Fruit fly (Drosophila melanogaster) whole organism, prepupa: ENCODE data around the gene ppk24.

Experiments used
- CG10669 ChIP-seq: fragments of 200-800 bp; sonication (Bioruptor generic); optimal IDR thresholded peaks from 3 replicates; lab custom pipeline; 2018; ENCODE audit warnings: missing biosample characterization, mild to moderate bottlenecking, missing genetic modification characterization, moderate library complexity
- CG15336 ChIP-seq: fragments of 200-800 bp; sonication (Bioruptor generic); IDR thresholded peaks from 2 replicates; pipeline ENCODE4 v1.3.6; 2022; ENCODE audit warnings: missing biosample characterization, missing genetic modification characterization
- CG1621 ChIP-seq: fragments of 200-800 bp; sonication (Bioruptor generic); optimal IDR thresholded peaks from 3 replicates; lab custom pipeline; 2018; ENCODE audit warnings: missing biosample characterization, mild to moderate bottlenecking, missing genetic modification characterization
- CG16779 ChIP-seq: fragments of 200-800 bp; sonication (Bioruptor generic); optimal IDR thresholded peaks from 3 replicates; lab custom pipeline; 2017; ENCODE audit warnings: missing biosample characterization, mild to moderate bottlenecking, missing genetic modification characterization
- CG3032 ChIP-seq: fragments of 200-800 bp; optimal IDR thresholded peaks from 2 replicates; lab custom pipeline; 2019; ENCODE audit warnings: missing biosample characterization, mild to moderate bottlenecking, missing genetic modification characterization, moderate library complexity
- CG31627 ChIP-seq: fragments of 200-800 bp; sonication (Bioruptor generic); optimal IDR thresholded peaks from 3 replicates; lab custom pipeline; 2016; ENCODE audit warnings: missing biosample characterization, missing genetic modification characterization
- CG6276 ChIP-seq: fragments of 200-800 bp; sonication (Bioruptor generic); optimal IDR thresholded peaks from 2 replicates; lab custom pipeline; 2017; ENCODE audit warnings: missing biosample characterization, mild to moderate bottlenecking, missing genetic modification characterization
- CG6792 ChIP-seq: fragments of 200-800 bp; sonication (Bioruptor generic); optimal IDR thresholded peaks from 3 replicates; lab custom pipeline; 2016; ENCODE audit warnings: missing biosample characterization, missing genetic modification characterization
- CG6808 ChIP-seq: fragments of 200-800 bp; sonication (Bioruptor generic); optimal IDR thresholded peaks from 3 replicates; lab custom pipeline; 2017; ENCODE audit warnings: missing biosample characterization, missing genetic modification characterization, mild to moderate bottlenecking, moderate library complexity, missing genetic modification reagents
- CG6854 ChIP-seq: fragments of 200-800 bp; sonication (Bioruptor generic); optimal IDR thresholded peaks from 2 replicates; lab custom pipeline; 2017; ENCODE audit warnings: missing biosample characterization, mild to moderate bottlenecking, missing genetic modification characterization
- CG7368 ChIP-seq: fragments of 200-800 bp; sonication (Bioruptor generic); optimal IDR thresholded peaks from 3 replicates; lab custom pipeline; 2016; ENCODE audit warnings: missing biosample characterization, missing genetic modification characterization
- CG8119 ChIP-seq: fragments of 200-800 bp; sonication (Bioruptor generic); IDR thresholded peaks from 3 replicates; pipeline ENCODE4 v1.3.6; 2022; ENCODE audit warnings: missing biosample characterization, missing genetic modification characterization
- CG8319 ChIP-seq: fragments of 200-800 bp; sonication (Bioruptor generic); optimal IDR thresholded peaks from 3 replicates; lab custom pipeline; 2016; ENCODE audit warnings: missing biosample characterization, missing genetic modification characterization
- CG9139 ChIP-seq: fragments of 200-800 bp; sonication (Bioruptor generic); optimal IDR thresholded peaks from 3 replicates; lab custom pipeline; 2017; ENCODE audit warnings: missing biosample characterization, mild to moderate bottlenecking, missing genetic modification characterization
- Eip75B ChIP-seq: fragments of 200-800 bp; sonication (Bioruptor generic); optimal IDR thresholded peaks from 3 replicates; lab custom pipeline; 2016; ENCODE audit warnings: missing biosample characterization, missing genetic modification characterization
- Eip78C ChIP-seq: fragments of 200-800 bp; sonication (Bioruptor generic); peaks from one replicate; lab custom pipeline; 2016; ENCODE audit warnings: missing biosample characterization, missing genetic modification characterization
- Eip93F ChIP-seq: fragments of 200-800 bp; sonication (Bioruptor generic); optimal IDR thresholded peaks from 2 replicates; lab custom pipeline; 2016; ENCODE audit warnings: missing biosample characterization, mild to moderate bottlenecking, missing genetic modification characterization
- Ets21C ChIP-seq: fragments of 200-800 bp; sonication (Bioruptor generic); optimal IDR thresholded peaks from 3 replicates; lab custom pipeline; 2016; ENCODE audit warnings: missing biosample characterization, missing genetic modification characterization
- Gug ChIP-seq: fragments of 200-800 bp; sonication (Bioruptor generic); IDR thresholded peaks from 2 replicates; pipeline ENCODE4 v1.3.6; 2022; ENCODE audit warnings: missing biosample characterization, missing genetic modification characterization
- Hr39 ChIP-seq: fragments of 200-800 bp; sonication (Bioruptor generic); optimal IDR thresholded peaks from 2 replicates; lab custom pipeline; 2016; ENCODE audit warnings: missing biosample characterization, missing genetic modification characterization
- Hr4 ChIP-seq: fragments of 200-800 bp; sonication (Bioruptor generic); optimal IDR thresholded peaks from 3 replicates; lab custom pipeline; 2016; ENCODE audit warnings: missing biosample characterization, missing genetic modification characterization
- Met ChIP-seq: fragments of 200-800 bp; sonication (Bioruptor generic); optimal IDR thresholded peaks from 3 replicates; lab custom pipeline; 2016; ENCODE audit warnings: missing biosample characterization, missing genetic modification characterization
- OdsH ChIP-seq: fragments of 200-800 bp; sonication (Bioruptor generic); optimal IDR thresholded peaks from 3 replicates; lab custom pipeline; 2016; ENCODE audit warnings: missing biosample characterization, missing genetic modification characterization
- Smox ChIP-seq: fragments of 200-800 bp; sonication (Bioruptor generic); optimal IDR thresholded peaks from 3 replicates; lab custom pipeline; 2016; ENCODE audit warnings: missing biosample characterization, missing genetic modification characterization
- Sox102F ChIP-seq: fragments of 200-800 bp; sonication (Bioruptor generic); optimal IDR thresholded peaks from 2 replicates; lab custom pipeline; 2016; ENCODE audit warnings: missing biosample characterization, mild to moderate bottlenecking, missing genetic modification characterization
- Sox14 ChIP-seq: fragments of 200-800 bp; sonication (Bioruptor generic); optimal IDR thresholded peaks from 3 replicates; lab custom pipeline; 2016; ENCODE audit warnings: missing biosample characterization, missing genetic modification characterization
- Sox15 ChIP-seq: fragments of 200-800 bp; sonication (Bioruptor generic); optimal IDR thresholded peaks from 3 replicates; lab custom pipeline; 2016; ENCODE audit warnings: missing biosample characterization, missing genetic modification characterization
- achi ChIP-seq: fragments of 200-800 bp; sonication (Bioruptor generic); optimal IDR thresholded peaks from 3 replicates; lab custom pipeline; 2016; ENCODE audit warnings: missing biosample characterization, missing genetic modification characterization
- cyc ChIP-seq: fragments of 200-800 bp; sonication (Bioruptor generic); optimal IDR thresholded peaks from 3 replicates; lab custom pipeline; 2016; ENCODE audit warnings: missing biosample characterization, missing genetic modification characterization
- dsx ChIP-seq: fragments of 200-800 bp; optimal IDR thresholded peaks from 3 replicates; lab custom pipeline; 2019; ENCODE audit warnings: missing biosample characterization, mild to moderate bottlenecking, missing genetic modification characterization, moderate library complexity; ENCODE audit not compliant: poor library complexity, severe bottlenecking
- eg ChIP-seq: fragments of 200-800 bp; sonication (Bioruptor generic); IDR thresholded peaks from 3 replicates; pipeline ENCODE4 v1.3.6; 2022; ENCODE audit warnings: missing biosample characterization, missing genetic modification characterization
- esn ChIP-seq: fragments of 200-800 bp; sonication (Bioruptor generic); optimal IDR thresholded peaks from 2 replicates; lab custom pipeline; 2016; ENCODE audit warnings: missing biosample characterization, mild to moderate bottlenecking, missing genetic modification characterization, moderate library complexity
- fd59A ChIP-seq: fragments of 200-800 bp; sonication (Bioruptor generic); optimal IDR thresholded peaks from 2 replicates; lab custom pipeline; 2017; ENCODE audit warnings: missing biosample characterization, mild to moderate bottlenecking, missing genetic modification characterization, missing genetic modification reagents
- fd85E ChIP-seq: fragments of 200-800 bp; sonication (Bioruptor generic); optimal IDR thresholded peaks from 3 replicates; lab custom pipeline; 2016; ENCODE audit warnings: missing biosample characterization, missing genetic modification characterization
- lz ChIP-seq: fragments of 200-800 bp; sonication (Bioruptor generic); optimal IDR thresholded peaks from 3 replicates; lab custom pipeline; 2016; ENCODE audit warnings: missing biosample characterization, missing genetic modification characterization
- net ChIP-seq: fragments of 200-800 bp; sonication (Bioruptor generic); optimal IDR thresholded peaks from 3 replicates; lab custom pipeline; 2016; ENCODE audit warnings: missing biosample characterization, missing genetic modification characterization
- pdm3 ChIP-seq: fragments of 200-800 bp; sonication (Bioruptor generic); optimal IDR thresholded peaks from 3 replicates; lab custom pipeline; 2016; ENCODE audit warnings: missing biosample characterization, missing genetic modification characterization
- salr ChIP-seq, 2 experiments: fragments of 200-800 bp; sonication (Bioruptor generic); optimal IDR thresholded peaks; 3 replicates each; lab custom pipeline; 2016 to 2018; ENCODE audit warnings: missing biosample characterization in 2 of 2, missing genetic modification characterization in 2 of 2, mild to moderate bottlenecking in 1 of 2
- spab ChIP-seq: fragments of 200-800 bp; sonication (Bioruptor generic); optimal IDR thresholded peaks from 2 replicates; lab custom pipeline; 2017; ENCODE audit warnings: missing biosample characterization, mild to moderate bottlenecking, missing genetic modification characterization, missing genetic modification reagents
- ss ChIP-seq, 2 experiments: fragments of 200-800 bp; sonication (Bioruptor generic); optimal IDR thresholded peaks; 2 replicates in 1 of 2; 3 replicates in 1 of 2; lab custom pipeline; 2017 to 2018; ENCODE audit warnings: mild to moderate bottlenecking in 2 of 2, missing biosample characterization in 2 of 2, missing genetic modification characterization in 2 of 2, moderate library complexity in 1 of 2
- svp ChIP-seq: fragments of 200-800 bp; sonication (Bioruptor generic); peaks from one replicate; lab custom pipeline; 2016; ENCODE audit warnings: missing biosample characterization, missing genetic modification characterization
- topi ChIP-seq: fragments of 200-800 bp; sonication (Bioruptor generic); optimal IDR thresholded peaks from 3 replicates; lab custom pipeline; 2016; ENCODE audit warnings: missing biosample characterization, missing genetic modification characterization
- vri ChIP-seq: fragments of 200-800 bp; sonication (Bioruptor generic); optimal IDR thresholded peaks from 3 replicates; lab custom pipeline; 2016; ENCODE audit warnings: missing biosample characterization, mild to moderate bottlenecking, missing genetic modification characterization

ppk24 gene

DNA sequence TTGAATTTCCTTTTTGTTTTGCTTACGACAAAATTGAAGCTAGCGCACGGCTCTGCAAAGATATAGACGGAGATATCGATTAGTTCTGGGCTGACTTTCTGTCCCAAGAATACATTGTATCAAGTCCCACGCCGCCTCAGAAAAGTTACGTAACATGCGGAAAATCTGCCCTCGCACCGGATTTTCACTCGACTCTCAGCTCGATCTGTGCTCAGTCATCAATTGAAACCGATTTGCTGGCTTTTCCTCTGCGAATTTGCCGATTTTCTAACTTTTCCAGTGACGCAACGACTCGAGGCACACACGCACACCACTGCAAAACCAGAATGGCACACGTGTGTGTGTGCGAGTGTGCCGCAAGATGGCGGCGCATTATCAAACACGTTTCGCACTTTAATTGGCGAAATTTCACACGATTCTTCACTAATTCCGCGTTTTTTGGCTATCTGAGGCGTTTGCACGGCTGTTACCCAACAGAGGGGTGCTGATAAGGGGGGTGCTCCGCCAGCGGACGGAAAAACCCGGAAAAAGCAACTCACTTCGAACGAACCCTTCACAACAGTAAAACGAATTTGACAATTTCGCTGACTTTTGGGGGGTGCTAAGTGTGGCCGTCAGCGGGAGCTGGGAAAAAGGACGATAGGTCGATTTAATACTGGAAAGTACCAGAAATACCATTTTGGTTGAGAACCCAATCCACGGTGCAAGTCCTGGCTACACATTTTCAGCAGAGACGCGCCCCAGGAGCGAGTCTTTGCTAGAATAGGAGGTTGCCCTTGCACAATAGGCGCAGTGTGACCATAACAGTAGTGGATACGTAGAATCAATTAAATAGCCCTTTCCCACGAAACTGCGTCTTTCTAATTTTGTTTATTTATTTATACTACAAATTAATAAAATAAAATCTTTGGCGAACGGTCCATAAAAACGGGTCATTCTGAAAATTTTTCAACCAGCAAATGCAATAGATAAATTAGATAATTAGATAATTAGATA is 46.2 kb upstream of the ppk24 start, which contains the start of gene ATPsynC (continued):
- TF ChIP-seq CG6808 (peak; percentile 10), CG16779 (tag; lab: Kevin White, UChicago) (peak; percentile 52), net (peak; percentile 49), CG6854 (GFP tag; lab: Kevin White, UChicago) (peak; percentile 85)
- TF ChIP-seq, all 60 proteins: peak for 19

- TF ChIP-seq CG1621 (tag; lab: Kevin White, UChicago) (no peak), CG8319 (GFP tag; lab: Kevin White, UChicago) (no peak), Eip93F (GFP tag; lab: Kevin White, UChicago) (no peak), Eip78C (peak; percentile 76), CG10669 (GFP tag; lab: Kevin White, UChicago) (no peak), CG15336 (GFP tag; lab: Robert Waterston, UW) (no peak), cyc (GFP tag; lab: Kevin White, UChicago) (no peak), Met (GFP tag; lab: Kevin White, UChicago) (no peak), esn (peak; percentile 31), svp (GFP tag; lab: Kevin White, UChicago) (peak; percentile 34), eg (GFP tag; lab: Robert Waterston, UW) (no peak), CG7368 (GFP tag; lab: Kevin White, UChicago) (no peak), CG8119 (no peak), salr (GFP tag; optimal IDR thresholded peaks at IDR 0.05; lab: Kevin White, UChicago) (no peak), Sox15 (GFP tag; lab: Kevin White, UChicago) (no peak), CG6792 (GFP tag; lab: Kevin White, UChicago) (no peak), lz (GFP tag; lab: Kevin White, UChicago) (no peak), Gug (no peak), Eip75B (GFP tag; lab: Kevin White, UChicago) (no peak), topi (GFP tag; lab: Kevin White, UChicago) (peak; percentile 18), fd59A (GFP tag; lab: Kevin White, UChicago) (no peak), vri (GFP tag; lab: Kevin White, UChicago) (peak; percentile 100), pdm3 (GFP tag; lab: Kevin White, UChicago) (peak; percentile 23), fd85E (no peak), spab (GFP tag; lab: Kevin White, UChicago) (no peak), OdsH (GFP tag; lab: Kevin White, UChicago) (peak; percentile 12), CG9139 (GFP tag; lab: Kevin White, UChicago) (no peak), CG3032 (tag; lab: Kevin White, UChicago) (no peak)
These were observed 44.8 kb upstream of the ppk24 start, which contains the start of gene CG12054 for dm6 chr3R:31220456-31221336. Gene CG12054 (plus strand): TSS chr3R:31220702.

DNA sequence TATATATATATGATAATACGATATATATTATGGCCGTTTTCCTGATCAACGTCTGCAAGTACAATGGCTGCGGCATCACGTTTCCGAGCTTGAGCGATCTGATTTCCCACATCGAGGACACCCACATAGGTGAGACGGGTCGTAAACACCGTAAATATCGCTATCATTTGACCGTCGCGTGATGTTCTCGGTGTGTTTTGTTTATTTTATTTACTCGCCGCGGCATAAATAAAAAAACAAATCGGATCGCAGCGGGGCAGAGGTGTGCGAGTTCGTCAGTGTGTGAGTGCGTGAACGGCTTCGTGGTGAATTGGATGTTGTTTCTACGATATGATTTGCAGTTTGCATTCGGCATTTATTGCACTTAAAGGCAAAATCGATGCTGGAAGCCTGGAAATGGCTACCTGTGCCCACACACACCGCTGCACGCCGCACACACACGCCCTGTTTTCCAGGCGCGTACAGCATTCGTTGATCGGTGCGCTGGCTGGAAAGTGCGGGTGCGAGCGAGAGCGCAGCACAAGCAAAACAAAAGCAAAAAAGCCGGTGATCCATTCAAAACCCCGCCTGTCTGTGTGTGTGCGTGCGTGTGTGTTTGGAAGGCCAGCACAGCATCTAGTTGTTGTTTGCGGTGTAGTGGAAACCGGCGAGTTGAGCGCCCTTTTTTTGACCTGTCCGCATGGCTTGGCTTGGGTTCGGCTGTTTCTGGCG is 44.0 kb upstream of the ppk24 start:
- peak; percentile 88 to 92 for TF ChIP-seq ss (GFP tag; optimal IDR thresholded peaks at IDR 0.05; lab: Kevin White, UChicago)
- TF ChIP-seq Ets21C (GFP tag; lab: Kevin White, UChicago): no peak
- peak; percentile 44 for TF ChIP-seq pdm3 (GFP tag; lab: Kevin White, UChicago)
- no peak for TF ChIP-seq achi (GFP tag; lab: Kevin White, UChicago)
- peak; percentile 66 for TF ChIP-seq dsx (GFP tag; lab: Kevin White, UChicago)
- TF ChIP-seq CG10669 (GFP tag; lab: Kevin White, UChicago): peak; percentile 75
- peak; percentile 59 for TF ChIP-seq fd59A (GFP tag; lab: Kevin White, UChicago)
- TF ChIP-seq CG6276 (GFP tag; lab: Kevin White, UChicago): peak; percentile 85
- TF ChIP-seq Smox (GFP tag; lab: Kevin White, UChicago): no peak
- TF ChIP-seq Sox14 (GFP tag; lab: Kevin White, UChicago): peak; percentile 40
- TF ChIP-seq CG31627: no peak
- TF ChIP-seq Sox102F (GFP tag; lab: Kevin White, UChicago): peak; percentile 53
- TF ChIP-seq OdsH (GFP tag; lab: Kevin White, UChicago): no peak
- peak; percentile 25 for TF ChIP-seq CG6792 (GFP tag; lab: Kevin White, UChicago)
- no peak for TF ChIP-seq Hr39 (GFP tag; lab: Kevin White, UChicago)
- TF ChIP-seq CG8319 (GFP tag; lab: Kevin White, UChicago): peak; percentile 26
- TF ChIP-seq Eip93F (GFP tag; lab: Kevin White, UChicago): peak; percentile 25
- TF ChIP-seq Hr4 (GFP tag; lab: Kevin White, UChicago): no peak
